Worm (Caenorhabditis elegans): ENCODE measurements around the gene nhr-45.
A peak's percentile ranks its signal among the peaks of the same experiment; 100 is the strongest.

Gene nhr-45

ce11 chrX:4671837-4672236 lies 11.7 kb upstream of the nhr-45 start:
- no peak for TF ChIP-seq hif-1 (tag; optimal IDR thresholded peaks at IDR 0.05)
- TF ChIP-seq tra-1 (GFP tag; IDR thresholded peaks at IDR 0.05), result 0 out of 2 replicates have a peak, but pooled peaks have one; percentile 36
- peak; percentile 86 for TF ChIP-seq dmd-6 (GFP tag; IDR thresholded peaks at IDR 0.05)
- no peak for TF ChIP-seq F26F4.8 (GFP tag; conservative IDR thresholded peaks at IDR 0.05)
- TF ChIP-seq daf-16 (GFP tag; optimal IDR thresholded peaks at IDR 0.05), result no peak
- TF ChIP-seq daf-16 (tag; optimal IDR thresholded peaks at IDR 0.05), result peak; percentile 47
- TF ChIP-seq dve-1 (tag; optimal IDR thresholded peaks at IDR 0.05; ENCODE audit: insufficient read depth), result peak; percentile 53
- TF ChIP-seq hlh-11 (tag; optimal IDR thresholded peaks at IDR 0.05), result peak; percentile 32
- no peak for TF ChIP-seq madf-9 (GFP tag; conservative IDR thresholded peaks at IDR 0.05)

DNA sequence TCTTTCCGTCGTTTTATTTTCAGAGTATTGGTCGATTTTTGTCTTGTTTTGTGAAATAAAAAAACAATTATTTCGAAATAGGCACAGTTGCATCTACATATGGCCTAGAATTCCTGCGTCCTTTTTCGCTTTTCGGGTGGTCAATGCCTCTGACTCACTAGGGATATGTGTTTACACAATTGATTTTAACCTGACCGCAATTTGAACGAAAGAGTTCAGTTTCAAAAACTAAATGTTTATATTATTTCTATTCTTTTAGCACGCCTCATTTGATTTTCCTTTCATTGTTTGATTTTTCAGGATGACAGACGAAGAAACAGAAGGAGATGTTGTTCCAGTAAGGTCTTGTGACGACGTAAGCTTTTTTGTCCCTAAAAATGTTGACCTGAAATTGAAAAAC lies 7.7 kb upstream of the nhr-45 start, which contains the start of gene mfsd-12:
Gene mfsd-12, plus strand, starts transcription at position 301 of the 400 bp plus-strand sequence.
- TF ChIP-seq mes-2 (tag; optimal IDR thresholded peaks at IDR 0.05; ENCODE audit: poor library complexity, severe bottlenecking), result peak; percentile 21
- no peak for TF ChIP-seq gei-8 (GFP tag; optimal IDR thresholded peaks at IDR 0.05)

DNA sequence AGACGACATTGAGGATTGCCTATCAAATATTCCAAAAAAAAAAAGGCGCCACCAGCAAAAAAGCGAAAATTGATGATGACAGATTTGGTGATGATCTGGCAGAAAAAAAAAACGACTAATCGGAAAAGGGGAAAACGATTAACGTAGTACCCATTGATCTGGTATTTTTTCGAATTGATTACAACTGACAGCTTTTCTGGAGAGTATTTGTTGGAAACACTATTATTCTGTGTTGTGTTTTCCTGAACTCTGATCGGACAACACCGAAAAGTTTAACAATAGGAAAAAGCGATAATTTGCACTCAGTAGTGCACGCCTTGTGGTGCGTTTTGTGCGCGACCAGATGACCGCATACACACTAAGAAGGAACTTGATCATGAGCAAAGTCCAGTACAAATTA lies 4.5 kb upstream of the nhr-45 start:
- TF ChIP-seq nhr-25 (tag; optimal IDR thresholded peaks at IDR 0.05; ENCODE audit: borderline replicate concordance, insufficient read depth) (no peak), D1046.2 (GFP tag; IDR thresholded peaks at IDR 0.05) (no peak), nhr-48 (tag; optimal IDR thresholded peaks at IDR 0.05) (peak; percentile 50), saeg-2 (GFP tag; IDR thresholded peaks at IDR 0.05) (no peak), hlh-11 (tag; optimal IDR thresholded peaks at IDR 0.05) (peak; percentile 13), ctbp-1 (GFP tag; IDR thresholded peaks at IDR 0.05) (no peak), ceh-44 (GFP tag; IDR thresholded peaks at IDR 0.05) (no peak), nhr-102 (tag; optimal IDR thresholded peaks at IDR 0.05) (no peak), jun-1 (tag; optimal IDR thresholded peaks at IDR 0.05) (no peak), skn-1 (tag; optimal IDR thresholded peaks at IDR 0.05) (no peak), spr-3 (GFP tag; optimal IDR thresholded peaks at IDR 0.05) (no peak), duxl-1 (tag; optimal IDR thresholded peaks at IDR 0.05; ENCODE audit: poor library complexity) (no peak), unc-62 (GFP tag; optimal IDR thresholded peaks at IDR 0.05 in 1 of 2) (peak in 1 of 2 experiments; percentile 77), unc-62 (tag; optimal IDR thresholded peaks at IDR 0.05) (no peak), nhr-28 (tag; optimal IDR thresholded peaks at IDR 0.05) (peak; percentile 41), nhr-76 (tag; optimal IDR thresholded peaks at IDR 0.05) (no peak), mes-2 (tag; optimal IDR thresholded peaks at IDR 0.05; ENCODE audit: poor library complexity, severe bottlenecking) (no peak)

- TF ChIP-seq mxl-2 (GFP tag; conservative IDR thresholded peaks at IDR 0.05) (no peak), mdl-1 (tag; optimal IDR thresholded peaks at IDR 0.05) (peak in 1 of 2 experiments; percentile 31), lin-39 (tag; optimal IDR thresholded peaks at IDR 0.05) (no peak), lim-7 (GFP tag; IDR thresholded peaks at IDR 0.05) (no peak), ztf-7 (tag; optimal IDR thresholded peaks at IDR 0.05) (no peak), unc-62 (GFP tag; optimal IDR thresholded peaks at IDR 0.05 in 1 of 2) (peak in 1 of 2 experiments; percentile 17), unc-62 (tag; optimal IDR thresholded peaks at IDR 0.05) (no peak), F37D6.2 (tag; optimal IDR thresholded peaks at IDR 0.05) (no peak), zfp-3 (GFP tag; conservative IDR thresholded peaks at IDR 0.05) (no peak), nhr-11 (tag; optimal IDR thresholded peaks at IDR 0.05) (no peak), ceh-32 (tag; optimal IDR thresholded peaks at IDR 0.05; ENCODE audit: poor library complexity) (no peak), duxl-1 (tag; optimal IDR thresholded peaks at IDR 0.05; ENCODE audit: poor library complexity) (no peak), ceh-62 (tag; optimal IDR thresholded peaks at IDR 0.05) (no peak), ceh-44 (GFP tag; IDR thresholded peaks at IDR 0.05) (no peak), daf-16 (GFP tag; optimal IDR thresholded peaks at IDR 0.05) (no peak), daf-16 (tag; optimal IDR thresholded peaks at IDR 0.05) (peak; percentile 44), hlh-30 (tag; optimal IDR thresholded peaks at IDR 0.05; ENCODE audit: insufficient read depth) (no peak), lin-38 (GFP tag; IDR thresholded peaks at IDR 0.05) (no peak), lin-13 (GFP tag; optimal IDR thresholded peaks at IDR 0.05) (no peak), dmd-8 (GFP tag; IDR thresholded peaks at IDR 0.05) (no peak), nhr-28 (tag; optimal IDR thresholded peaks at IDR 0.05) (peak; percentile 47), daf-19 (GFP tag; conservative IDR thresholded peaks at IDR 0.05) (no peak), snpc-1.2 (GFP tag; IDR thresholded peaks at IDR 0.05) (no peak), dve-1 (tag; optimal IDR thresholded peaks at IDR 0.05; ENCODE audit: insufficient read depth) (peak; percentile 38), gei-8 (GFP tag; optimal IDR thresholded peaks at IDR 0.05) (no peak)
Observed at ce11 chrX:4662964-4663684, 3.0 kb upstream of the nhr-45 start.

Measured in whole organism, L4 larva.